Worm (Caenorhabditis elegans) whole organism, L4 larva: ENCODE measurements around the gene miro-1.
A peak's percentile ranks its signal among the peaks of the same experiment; 100 is the strongest.
"Not testable (repeated sequence)": the region's sequence is repeated elsewhere in the genome, so short reads cannot be mapped to it uniquely, and the experiment has no call there.

Source experiments
- D1046.2 ChIP-seq: fragments of 200-800 bp; sonication (Bioruptor generic); IDR thresholded peaks from 2 replicates; pipeline ENCODE4 v1.3.6; 2022; ENCODE audit warnings: missing genetic modification characterization, missing compliant biosample characterization
- F26F4.8 ChIP-seq: fragments of 200-800 bp; sonication (Bioruptor generic); conservative IDR thresholded peaks from 2 replicates; pipeline ENCODE4 v1.3.6; 2022; ENCODE audit warnings: missing genetic modification characterization, missing compliant biosample characterization
- F44E2.7 ChIP-seq: fragments of 200-800 bp; sonication (Bioruptor generic); IDR thresholded peaks from 2 replicates; pipeline ENCODE4 v2.1.2; 2022; ENCODE audit warnings: missing genetic modification characterization, missing compliant biosample characterization
- F49E8.2 ChIP-seq: sonication (generic microtip); optimal IDR thresholded peaks from 2 replicates; lab custom pipeline; 2016; ENCODE audit warnings: missing compliant biosample characterization, mild to moderate bottlenecking, missing genetic modification characterization, borderline replicate concordance
- T20F7.1 ChIP-seq: fragments of 200-800 bp; sonication (Bioruptor generic); optimal IDR thresholded peaks from 2 replicates; lab custom pipeline; 2018; ENCODE audit warnings: mild to moderate bottlenecking, missing genetic modification characterization, missing compliant biosample characterization
- T26A8.4 ChIP-seq: fragments of 200-800 bp; sonication (Bioruptor generic); IDR thresholded peaks from 2 replicates; pipeline ENCODE4 v1.3.6; 2022; ENCODE audit warnings: missing genetic modification characterization, missing compliant biosample characterization
- Y48G9A.11 ChIP-seq: fragments of 200-800 bp; sonication (Bioruptor generic); IDR thresholded peaks from 2 replicates; pipeline ENCODE4 v1.3.6; 2022; ENCODE audit warnings: missing genetic modification reagents, missing genetic modification characterization, missing compliant biosample characterization
- Y5F2A.4 ChIP-seq: fragments of 200-800 bp; sonication (Bioruptor generic); optimal IDR thresholded peaks from 2 replicates; lab custom pipeline; 2018; ENCODE audit warnings: mild to moderate bottlenecking, missing genetic modification characterization, missing compliant biosample characterization
- Y75B8A.6 ChIP-seq: fragments of 200-800 bp; sonication (Bioruptor generic); IDR thresholded peaks from 2 replicates; pipeline ENCODE4 v1.3.6; 2022; ENCODE audit warnings: missing genetic modification reagents, missing genetic modification characterization, missing compliant biosample characterization
- ZK337.2 ChIP-seq: fragments of 200-800 bp; sonication (Bioruptor generic); IDR thresholded peaks from 2 replicates; pipeline ENCODE4 v1.3.6; 2022; ENCODE audit warnings: missing genetic modification reagents, missing genetic modification characterization, missing compliant biosample characterization
- ZK546.5 ChIP-seq, 2 experiments: sonication (generic microtip); optimal IDR thresholded peaks; 2 replicates each; lab custom pipeline; 2017; ENCODE audit warnings: missing biosample characterization in 2 of 2, missing genetic modification characterization in 2 of 2
- ceh-20 ChIP-seq: fragments of 200-800 bp; sonication (Bioruptor generic); IDR thresholded peaks from 2 replicates; pipeline ENCODE4 v1.3.6; 2022; ENCODE audit warnings: missing genetic modification reagents, missing genetic modification characterization, missing compliant biosample characterization
- ceh-44 ChIP-seq: fragments of 200-800 bp; sonication (Bioruptor generic); IDR thresholded peaks from 2 replicates; pipeline ENCODE4 v1.3.6; 2022; ENCODE audit warnings: missing genetic modification reagents, missing genetic modification characterization, missing compliant biosample characterization
- daf-16 ChIP-seq, 3 experiments: sonication (generic microtip); optimal IDR thresholded peaks; 2 replicates each; lab custom pipeline; 2016 to 2017; ENCODE audit warnings: missing genetic modification characterization in 3 of 3, missing genetic modification reagents in 3 of 3, mild to moderate bottlenecking in 2 of 3, missing compliant biosample characterization in 2 of 3, missing biosample characterization in 1 of 3, moderate library complexity in 1 of 3
- daf-19 ChIP-seq: fragments of 200-800 bp; sonication (Bioruptor generic); conservative IDR thresholded peaks from 2 replicates; pipeline ENCODE4 v1.3.6; 2022; ENCODE audit warnings: missing genetic modification characterization, missing compliant biosample characterization
- dmd-6 ChIP-seq: fragments of 200-800 bp; sonication (Bioruptor generic); IDR thresholded peaks from 2 replicates; pipeline ENCODE4 v1.3.6; 2022; ENCODE audit warnings: missing genetic modification reagents, missing genetic modification characterization, missing compliant biosample characterization
- dpl-1 ChIP-seq: fragments of 150-350 bp; optimal IDR thresholded peaks from 2 replicates; lab custom pipeline; 2014; ENCODE audit warnings: missing biosample characterization, missing genetic modification reagents, missing genetic modification characterization
- dve-1 ChIP-seq: sonication (generic microtip); optimal IDR thresholded peaks from 2 replicates; lab custom pipeline; 2017; ENCODE audit warnings: antibody characterized with exemption, mild to moderate bottlenecking, missing genetic modification characterization, missing compliant biosample characterization; ENCODE audit not compliant: insufficient read depth
- egl-43 ChIP-seq: fragments of 200-800 bp; sonication (Bioruptor generic); IDR thresholded peaks from 2 replicates; pipeline ENCODE4 v1.3.6; 2022; ENCODE audit warnings: missing genetic modification reagents, missing genetic modification characterization, missing compliant biosample characterization
- lim-7 ChIP-seq: fragments of 200-800 bp; sonication (Bioruptor generic); IDR thresholded peaks from 2 replicates; pipeline ENCODE4 v1.3.6; 2022; ENCODE audit warnings: missing genetic modification characterization, missing compliant biosample characterization
- lin-1 ChIP-seq: fragments of 200-800 bp; sonication (Bioruptor generic); IDR thresholded peaks from 2 replicates; pipeline ENCODE4 v1.3.6; 2022; ENCODE audit warnings: missing genetic modification reagents, missing genetic modification characterization, missing compliant biosample characterization
- lin-15B ChIP-seq: fragments of 150-350 bp; sonication (generic microtip); optimal IDR thresholded peaks from 3 replicates; lab custom pipeline; 2014; ENCODE audit warnings: missing biosample characterization, missing genetic modification characterization
- lin-29 ChIP-seq: fragments of 200-800 bp; sonication (Bioruptor generic); IDR thresholded peaks from 2 replicates; pipeline ENCODE4 v1.3.6; 2022; ENCODE audit warnings: missing genetic modification reagents, missing genetic modification characterization, missing compliant biosample characterization
- lsy-2 ChIP-seq, 2 experiments: fragments of 150-350 bp in 1 of 2; sonication (generic microtip) in 1 of 2; optimal IDR thresholded peaks; 2 replicates each; lab custom pipeline; 2014 to 2017; ENCODE audit warnings: missing biosample characterization in 2 of 2, missing genetic modification characterization in 2 of 2
- madf-5 ChIP-seq, 2 experiments: fragments of 200-800 bp; sonication (Bioruptor generic); IDR thresholded peaks; 2 replicates each; pipeline ENCODE4 v1.3.6; 2022; ENCODE audit warnings: missing compliant biosample characterization in 2 of 2, missing genetic modification characterization in 2 of 2
- madf-9 ChIP-seq: fragments of 200-800 bp; sonication (Bioruptor generic); conservative IDR thresholded peaks from 2 replicates; pipeline ENCODE4 v1.3.6; 2022; ENCODE audit warnings: missing genetic modification reagents, missing genetic modification characterization, missing compliant biosample characterization
- mdl-1 ChIP-seq, 2 experiments: fragments of 150-350 bp in 1 of 2; sonication (generic microtip) in 1 of 2; optimal IDR thresholded peaks; 2 replicates each; lab custom pipeline; 2014 to 2017; ENCODE audit warnings: missing biosample characterization in 2 of 2, missing genetic modification characterization in 2 of 2
- mep-1 ChIP-seq: fragments of 150-350 bp; sonication (generic microtip); optimal IDR thresholded peaks from 3 replicates; lab custom pipeline; 2014; ENCODE audit warnings: missing biosample characterization, missing genetic modification characterization
- mes-2 ChIP-seq: sonication (generic microtip); optimal IDR thresholded peaks from 2 replicates; lab custom pipeline; 2016; ENCODE audit warnings: missing genotype, mild to moderate bottlenecking, missing genetic modification characterization, missing compliant biosample characterization; ENCODE audit not compliant: poor library complexity, severe bottlenecking
- mxl-3 ChIP-seq: fragments of 200-800 bp; sonication (Bioruptor generic); optimal IDR thresholded peaks from 2 replicates; lab custom pipeline; 2018; ENCODE audit warnings: mild to moderate bottlenecking, missing genetic modification characterization, missing compliant biosample characterization
- nhr-102 ChIP-seq: sonication (generic microtip); optimal IDR thresholded peaks from 2 replicates; lab custom pipeline; 2016; ENCODE audit warnings: mild to moderate bottlenecking, missing genetic modification characterization, moderate library complexity, missing compliant biosample characterization
- nhr-41 ChIP-seq: fragments of 200-800 bp; sonication (Bioruptor generic); IDR thresholded peaks from 2 replicates; pipeline ENCODE4 v1.3.6; 2022; ENCODE audit warnings: missing genetic modification reagents, missing genetic modification characterization, missing compliant biosample characterization
- nhr-42 ChIP-seq: fragments of 200-800 bp; sonication (Bioruptor generic); IDR thresholded peaks from 2 replicates; pipeline ENCODE4 v1.3.6; 2022; ENCODE audit warnings: missing genetic modification characterization, missing compliant biosample characterization
- nhr-48 ChIP-seq: sonication (generic microtip); optimal IDR thresholded peaks from 2 replicates; lab custom pipeline; 2016; ENCODE audit warnings: mild to moderate bottlenecking, missing genetic modification characterization, missing compliant biosample characterization
- nhr-77 ChIP-seq: fragments of 150-350 bp; optimal IDR thresholded peaks from 2 replicates; lab custom pipeline; 2014; ENCODE audit warnings: missing biosample characterization, missing genetic modification characterization
- pha-4 ChIP-seq, 2 experiments: fragments of 150-350 bp in 1 of 2; fragments of 200-800 bp in 1 of 2; sonication (Bioruptor generic) in 1 of 2; IDR thresholded peaks in 1 of 2; optimal IDR thresholded peaks in 1 of 2; 2 replicates each; pipeline versions ENCODE4 v1.3.6 to Lab custom; 2014 to 2022; ENCODE audit warnings: missing genetic modification characterization in 2 of 2, missing genetic modification reagents in 2 of 2, missing biosample characterization in 1 of 2, missing compliant biosample characterization in 1 of 2
- php-3 ChIP-seq: fragments of 200-800 bp; sonication (Bioruptor generic); IDR thresholded peaks from 2 replicates; pipeline ENCODE4 v1.3.6; 2022; ENCODE audit warnings: missing genetic modification reagents, missing genetic modification characterization, missing compliant biosample characterization
- pqm-1 ChIP-seq: sonication (generic microtip); optimal IDR thresholded peaks from 2 replicates; lab custom pipeline; 2017; ENCODE audit warnings: missing biosample characterization, missing genetic modification characterization
- rbr-2 ChIP-seq: sonication (generic microtip); optimal IDR thresholded peaks from 2 replicates; lab custom pipeline; 2016; ENCODE audit warnings: missing genotype, missing genetic modification characterization, missing compliant biosample characterization
- saeg-2 ChIP-seq: fragments of 200-800 bp; sonication (Bioruptor generic); IDR thresholded peaks from 2 replicates; pipeline ENCODE4 v1.3.6; 2022; ENCODE audit warnings: missing genetic modification reagents, missing genetic modification characterization, missing compliant biosample characterization
- set-16 ChIP-seq: fragments of 200-800 bp; sonication (Bioruptor generic); IDR thresholded peaks from 2 replicates; pipeline ENCODE4 v1.3.6; 2022; ENCODE audit warnings: missing genetic modification reagents, missing genetic modification characterization, missing compliant biosample characterization
- snpc-1.2 ChIP-seq: fragments of 200-800 bp; sonication (Bioruptor generic); IDR thresholded peaks from 2 replicates; pipeline ENCODE4 v1.3.6; 2022; ENCODE audit warnings: missing genetic modification reagents, missing genetic modification characterization, missing compliant biosample characterization
- tra-1 ChIP-seq: fragments of 200-800 bp; sonication (Bioruptor generic); IDR thresholded peaks from 2 replicates; pipeline ENCODE4 v1.3.6; 2022; ENCODE audit warnings: missing genetic modification reagents, missing genetic modification characterization, missing compliant biosample characterization
- unc-130 ChIP-seq: sonication (generic microtip); optimal IDR thresholded peaks from 2 replicates; lab custom pipeline; 2016; ENCODE audit warnings: missing genetic modification reagents, missing genetic modification characterization, missing compliant biosample characterization
- vab-7 ChIP-seq: fragments of 200-800 bp; sonication (Bioruptor generic); IDR thresholded peaks from 2 replicates; pipeline ENCODE4 v1.3.6; 2022; ENCODE audit warnings: missing genetic modification reagents, missing genetic modification characterization, missing compliant biosample characterization
- zfp-2 ChIP-seq: sonication (generic microtip); optimal IDR thresholded peaks from 2 replicates; lab custom pipeline; 2016; ENCODE audit warnings: mild to moderate bottlenecking, missing genetic modification characterization, missing compliant biosample characterization
- zip-11 ChIP-seq: fragments of 200-800 bp; sonication (Bioruptor generic); IDR thresholded peaks from 2 replicates; pipeline ENCODE4 v1.3.6; 2022; ENCODE audit warnings: missing genetic modification characterization, missing compliant biosample characterization
- zip-2 ChIP-seq: fragments of 150-350 bp; optimal IDR thresholded peaks from 2 replicates; lab custom pipeline; 2014; ENCODE audit warnings: missing biosample characterization, missing genetic modification characterization

Gene miro-1

ce11 chrIV:4725478-4725920 is 9.9 kb upstream of the miro-1 start:
- TF ChIP-seq lin-1 (peak; percentile 98), nhr-102 (tag; lab: Kevin White, UChicago) (peak; percentile 96), daf-16 (GFP tag; optimal IDR thresholded peaks at IDR 0.05; lab: Kevin White, UChicago) (peak; percentile 22 to 30), daf-16 (tag; optimal IDR thresholded peaks at IDR 0.05; lab: Kevin White, UChicago) (peak; percentile 16), zip-11 (GFP tag; lab: Robert Waterston, UW) (0 out of 2 replicates have a peak, but pooled peaks have one; percentile 72), F49E8.2 (tag; lab: Kevin White, UChicago) (peak; percentile 49), lsy-2 (tag; optimal IDR thresholded peaks at IDR 0.05; lab: Kevin White, UChicago) (peak; percentile 96 to 97), Y75B8A.6 (GFP tag; lab: Robert Waterston, UW) (peak; percentile 100), unc-130 (GFP tag; lab: Kevin White, UChicago) (peak; percentile 1), nhr-42 (GFP tag; lab: Robert Waterston, UW) (peak; percentile 100), F44E2.7 (peak; percentile 92), ZK546.5 (tag; optimal IDR thresholded peaks at IDR 0.05; lab: Kevin White, UChicago) (peak in 1 of 2 experiments; percentile 38), set-16 (GFP tag; lab: Robert Waterston, UW) (peak; percentile 58), lin-15B (tag; lab: Kevin White, UChicago) (peak; percentile 13), daf-19 (GFP tag; lab: Robert Waterston, UW) (peak; percentile 99), php-3 (GFP tag; lab: Robert Waterston, UW) (peak; percentile 100), nhr-41 (peak; percentile 99), rbr-2 (tag; lab: Kevin White, UChicago) (peak; percentile 96), ZK337.2 (peak; percentile 100), vab-7 (GFP tag; lab: Robert Waterston, UW) (peak; percentile 100), pqm-1 (peak; percentile 7), zfp-2 (tag; lab: Kevin White, UChicago) (peak; percentile 82), madf-5 (GFP tag; IDR thresholded peaks at IDR 0.05; lab: Robert Waterston, UW) (peak; percentile 95 to 100), mep-1 (tag; lab: Kevin White, UChicago) (peak; percentile 68), pha-4 (GFP tag; IDR thresholded peaks at IDR 0.05; lab: Robert Waterston, UW) (peak; percentile 99), nhr-77 (tag; lab: Kevin White, UChicago) (peak; percentile 59), dmd-6 (GFP tag; lab: Robert Waterston, UW) (peak; percentile 100), snpc-1.2 (GFP tag; lab: Robert Waterston, UW) (peak; percentile 93), mes-2 (tag; lab: Kevin White, UChicago) (peak; percentile 80), lin-29 (peak; percentile 100), T26A8.4 (GFP tag; lab: Robert Waterston, UW) (peak; percentile 100), T20F7.1 (GFP tag; lab: Kevin White, UChicago) (peak; percentile 91), mxl-3 (GFP tag; lab: Kevin White, UChicago) (peak; percentile 5), mdl-1 (tag; optimal IDR thresholded peaks at IDR 0.05; lab: Kevin White, UChicago) (peak in 1 of 2 experiments; percentile 23), dve-1 (tag; lab: Kevin White, UChicago) (peak; percentile 62), saeg-2 (GFP tag; lab: Robert Waterston, UW) (peak; percentile 100), ceh-20 (GFP tag; lab: Robert Waterston, UW) (peak; percentile 100), ceh-44 (GFP tag; lab: Robert Waterston, UW) (peak; percentile 99), Y5F2A.4 (GFP tag; lab: Kevin White, UChicago) (peak; percentile 35), lim-7 (GFP tag; lab: Robert Waterston, UW) (peak; percentile 65; the same call in 1 of the 2 replicates), zip-2 (tag; lab: Kevin White, UChicago) (peak; percentile 27), tra-1 (GFP tag; lab: Robert Waterston, UW) (peak; percentile 100), D1046.2 (GFP tag; lab: Robert Waterston, UW) (peak; percentile 99), dpl-1 (peak; percentile 67), Y48G9A.11 (peak; percentile 96), egl-43 (GFP tag; lab: Robert Waterston, UW) (peak; percentile 99), madf-9 (GFP tag; lab: Robert Waterston, UW) (peak; percentile 100), nhr-48 (peak; percentile 84), F26F4.8 (GFP tag; lab: Robert Waterston, UW) (0 out of 2 replicates have a peak, but pooled peaks have one; percentile 53)
- TF ChIP-seq pha-4 (tag; optimal IDR thresholded peaks at IDR 0.05; lab: Kevin White, UChicago) = not testable (repeated sequence)
